Worm (Caenorhabditis elegans) whole organism, L3 larva: ENCODE results near the gene C18H9.1.

ENCODE experiments used
- R02D3.7 ChIP-seq: fragments of 150-350 bp; optimal IDR thresholded peaks from 2 replicates; lab custom pipeline; 2014; ENCODE audit warnings: missing biosample characterization, missing genetic modification characterization
- ZK546.5 ChIP-seq: sonication (generic microtip); optimal IDR thresholded peaks from 2 replicates; lab custom pipeline; 2017; ENCODE audit warnings: missing biosample characterization, missing genetic modification characterization
- ama-1 ChIP-seq: fragments of 150-350 bp; optimal IDR thresholded peaks from 2 replicates; lab custom pipeline; 2018
- ceh-16 ChIP-seq: sonication (generic microtip); optimal IDR thresholded peaks from 2 replicates; lab custom pipeline; 2017; ENCODE audit warnings: missing biosample characterization, missing genetic modification characterization
- ceh-28 ChIP-seq: fragments of 150-350 bp; optimal IDR thresholded peaks from 2 replicates; lab custom pipeline; 2014; ENCODE audit warnings: missing biosample characterization, missing genetic modification reagents, missing genetic modification characterization
- ceh-82 ChIP-seq: fragments of 150-350 bp; optimal IDR thresholded peaks from 2 replicates; lab custom pipeline; 2014; ENCODE audit warnings: missing biosample characterization, missing genetic modification characterization
- ceh-9 ChIP-seq: sonication (generic microtip); optimal IDR thresholded peaks from 2 replicates; lab custom pipeline; 2018; ENCODE audit warnings: missing biosample characterization, missing genetic modification characterization
- egl-5 ChIP-seq: fragments of 150-350 bp; optimal IDR thresholded peaks from 2 replicates; lab custom pipeline; 2017; ENCODE audit warnings: missing biosample characterization, missing genetic modification reagents, missing genetic modification characterization, inconsistent platforms
- elt-1 ChIP-seq: fragments of 150-350 bp; optimal IDR thresholded peaks from 2 replicates; lab custom pipeline; 2014; ENCODE audit warnings: missing biosample characterization, missing genetic modification characterization
- elt-2 ChIP-seq: sonication (generic microtip); optimal IDR thresholded peaks from 2 replicates; lab custom pipeline; 2016; ENCODE audit warnings: missing genetic modification reagents, mild to moderate bottlenecking, missing genetic modification characterization, missing compliant biosample characterization
- eor-1 ChIP-seq, 2 experiments: fragments of 150-350 bp; optimal IDR thresholded peaks; 2 replicates each; lab custom pipeline; 2014 to 2018; ENCODE audit warnings: missing biosample characterization in 2 of 2, missing genetic modification characterization in 2 of 2
- fkh-10 ChIP-seq: sonication (generic microtip); optimal IDR thresholded peaks from 2 replicates; lab custom pipeline; 2017; ENCODE audit warnings: missing biosample characterization, missing genetic modification reagents, missing genetic modification characterization
- fos-1 ChIP-seq: fragments of 150-350 bp; optimal IDR thresholded peaks from 2 replicates; lab custom pipeline; 2014; ENCODE audit warnings: missing biosample characterization, missing genetic modification characterization
- hmg-11 ChIP-seq: sonication (generic microtip); optimal IDR thresholded peaks from 2 replicates; lab custom pipeline; 2016; ENCODE audit warnings: missing genetic modification characterization, missing compliant biosample characterization
- jun-1 ChIP-seq: fragments of 150-350 bp; optimal IDR thresholded peaks from 2 replicates; lab custom pipeline; 2014; ENCODE audit warnings: missing biosample characterization, missing genetic modification reagents, missing genetic modification characterization
- lin-15B ChIP-seq: fragments of 150-350 bp; optimal IDR thresholded peaks from 2 replicates; lab custom pipeline; 2014; ENCODE audit warnings: missing biosample characterization, missing genetic modification characterization
- lin-39 ChIP-seq: fragments of 150-350 bp; optimal IDR thresholded peaks from 2 replicates; lab custom pipeline; 2018; ENCODE audit warnings: missing biosample characterization, missing genetic modification reagents, missing genetic modification characterization
- lsy-12 ChIP-seq: sonication (generic microtip); optimal IDR thresholded peaks from 2 replicates; lab custom pipeline; 2016; ENCODE audit warnings: mild to moderate bottlenecking, missing genetic modification characterization, missing compliant biosample characterization
- nfya-1 ChIP-seq: sonication (generic microtip); optimal IDR thresholded peaks from 2 replicates; lab custom pipeline; 2017; ENCODE audit warnings: missing genetic modification characterization, mild to moderate bottlenecking, missing compliant biosample characterization, antibody characterized with exemption, moderate library complexity; ENCODE audit not compliant: insufficient read depth
- nhr-11 ChIP-seq: fragments of 150-350 bp; optimal IDR thresholded peaks from 2 replicates; lab custom pipeline; 2014; ENCODE audit warnings: missing biosample characterization, missing genetic modification characterization
- nhr-23 ChIP-seq: fragments of 150-350 bp; optimal IDR thresholded peaks from 2 replicates; lab custom pipeline; 2014; ENCODE audit warnings: missing biosample characterization, missing genetic modification reagents, missing genetic modification characterization
- nhr-25 ChIP-seq: sonication (generic microtip); optimal IDR thresholded peaks from 2 replicates; lab custom pipeline; 2017; ENCODE audit warnings: missing biosample characterization, missing genetic modification characterization
- nhr-28 ChIP-seq: fragments of 150-350 bp; optimal IDR thresholded peaks from 2 replicates; lab custom pipeline; 2014; ENCODE audit warnings: missing biosample characterization, missing genetic modification characterization
- nhr-43 ChIP-seq: sonication (generic microtip); optimal IDR thresholded peaks from 2 replicates; lab custom pipeline; 2016; ENCODE audit warnings: mild to moderate bottlenecking, missing genetic modification characterization, missing compliant biosample characterization; ENCODE audit not compliant: poor library complexity, severe bottlenecking
- nhr-67 ChIP-seq: fragments of 150-350 bp; optimal IDR thresholded peaks from 2 replicates; lab custom pipeline; 2014; ENCODE audit warnings: missing biosample characterization, missing genetic modification characterization
- nhr-76 ChIP-seq: fragments of 150-350 bp; sonication (generic microtip); optimal IDR thresholded peaks from 5 replicates; lab custom pipeline; 2014; ENCODE audit warnings: missing biosample characterization, missing genetic modification characterization
- pha-4 ChIP-seq: fragments of 150-350 bp; optimal IDR thresholded peaks from 2 replicates; lab custom pipeline; 2014; ENCODE audit warnings: missing biosample characterization, missing genetic modification reagents, missing genetic modification characterization
- pqm-1 ChIP-seq: fragments of 150-350 bp; optimal IDR thresholded peaks from 2 replicates; lab custom pipeline; 2017; ENCODE audit warnings: missing biosample characterization, missing genetic modification characterization, inconsistent platforms
- sea-2 ChIP-seq: fragments of 150-350 bp; sonication (generic microtip); optimal IDR thresholded peaks from 4 replicates; lab custom pipeline; 2014; ENCODE audit warnings: missing biosample characterization, missing genetic modification reagents, missing genetic modification characterization
- skn-1 ChIP-seq: fragments of 150-350 bp; optimal IDR thresholded peaks from 2 replicates; lab custom pipeline; 2014; ENCODE audit warnings: missing biosample characterization, missing genetic modification characterization
- snpc-4 ChIP-seq: fragments of 150-350 bp; optimal IDR thresholded peaks from 2 replicates; lab custom pipeline; 2014; ENCODE audit warnings: missing biosample characterization, missing genetic modification characterization
- ztf-11 ChIP-seq: fragments of 150-350 bp; optimal IDR thresholded peaks from 2 replicates; lab custom pipeline; 2014; ENCODE audit warnings: missing biosample characterization, missing genetic modification characterization

C18H9.1 gene

ce11 chrII:6682918-6683317 lies 16.0 kb upstream of the C18H9.1 start:
- no peak for TF ChIP-seq R02D3.7 (tag; lab: Kevin White, UChicago)
- no peak for TF ChIP-seq egl-5 (tag; lab: Kevin White, UChicago)
- TF ChIP-seq ceh-9 (tag; lab: Kevin White, UChicago): no peak
- peak; percentile 14 for TF ChIP-seq nhr-25 (tag; lab: Kevin White, UChicago)
- TF ChIP-seq eor-1 (tag; optimal IDR thresholded peaks at IDR 0.05; lab: Kevin White, UChicago): no peak
- no peak for TF ChIP-seq ceh-82 (tag; lab: Kevin White, UChicago)

ce11 chrII:6683663-6684285 lies 15.1 kb upstream of the C18H9.1 start, which contains the start of gene gyf-1:
Gene gyf-1, plus strand, starts transcription at chrII:6684235.
- TF ChIP-seq elt-2 (peak; percentile 58), lsy-12 (tag; lab: Kevin White, UChicago) (no peak), nhr-25 (tag; lab: Kevin White, UChicago) (no peak), pha-4 (tag; lab: Kevin White, UChicago) (peak; percentile 7), nhr-76 (tag; lab: Kevin White, UChicago) (no peak), nfya-1 (tag; lab: Kevin White, UChicago) (peak; percentile 63), nhr-23 (peak; percentile 0), pqm-1 (tag; lab: Kevin White, UChicago) (peak; percentile 20), snpc-4 (tag; lab: Kevin White, UChicago) (peak; percentile 61), fos-1 (tag; lab: Kevin White, UChicago) (no peak), ceh-16 (tag; lab: Kevin White, UChicago) (no peak), egl-5 (tag; lab: Kevin White, UChicago) (peak; percentile 31), ztf-11 (tag; lab: Kevin White, UChicago) (no peak), eor-1 (tag; optimal IDR thresholded peaks at IDR 0.05; lab: Kevin White, UChicago) (no peak), lin-15B (tag; lab: Kevin White, UChicago) (peak; percentile 73), lin-39 (tag; lab: Kevin White, UChicago) (peak; percentile 66)
- TF ChIP-seq, all 47 proteins: peak for 9

ce11 chrII:6685964-6686363 lies 12.9 kb upstream of the C18H9.1 start:
- TF ChIP-seq R02D3.7 (tag; lab: Kevin White, UChicago): no peak
- no peak for TF ChIP-seq nhr-28 (tag; lab: Kevin White, UChicago)
- TF ChIP-seq nhr-43 (tag; lab: Kevin White, UChicago): no peak
- TF ChIP-seq nhr-11 (tag; lab: Kevin White, UChicago): no peak
- TF ChIP-seq, all 47 proteins: peak for 0

ce11 chrII:6689088-6689487 lies 9.8 kb upstream of the C18H9.1 start:
- TF ChIP-seq nhr-11 (tag; lab: Kevin White, UChicago): peak; percentile 63
- TF ChIP-seq sea-2: no peak

- TF ChIP-seq lsy-12 (tag; lab: Kevin White, UChicago): no peak
- TF ChIP-seq ceh-9 (tag; lab: Kevin White, UChicago): no peak
- no peak for TF ChIP-seq nhr-67 (tag; lab: Kevin White, UChicago)
- TF ChIP-seq R02D3.7 (tag; lab: Kevin White, UChicago): no peak
- TF ChIP-seq nhr-11 (tag; lab: Kevin White, UChicago): no peak
- no peak for TF ChIP-seq ceh-28 (tag; lab: Kevin White, UChicago)
- no peak for TF ChIP-seq pqm-1 (tag; lab: Kevin White, UChicago)
- no peak for TF ChIP-seq ama-1 (lab: Kevin White, UChicago)
- TF ChIP-seq fkh-10 (GFP tag; lab: Kevin White, UChicago): no peak
- no peak for TF ChIP-seq jun-1
- TF ChIP-seq elt-1: no peak
- TF ChIP-seq skn-1 (tag; lab: Kevin White, UChicago): no peak
- TF ChIP-seq nhr-23: no peak
- TF ChIP-seq hmg-11 (tag; lab: Kevin White, UChicago): no peak
- TF ChIP-seq ZK546.5: no peak
- TF ChIP-seq, all 47 proteins: peak for 0
These were observed 3.5 kb upstream of the C18H9.1 start, which contains the start of gene C18H9.5 for ce11 chrII:6695388-6695787. Gene C18H9.5, minus strand, starts transcription at chrII:6695566.
